Fruit fly (Drosophila melanogaster): ENCODE data around the gene Reps.

Reps gene

dm6 chr2L:11056791-11057332 lies 49.6 kb downstream of the Reps start:
- no peak for TF ChIP-seq CG14655 (GFP tag; optimal IDR thresholded peaks at IDR 0.05)
- no peak for TF ChIP-seq D1 (tag; optimal IDR thresholded peaks at IDR 0.05)

DNA sequence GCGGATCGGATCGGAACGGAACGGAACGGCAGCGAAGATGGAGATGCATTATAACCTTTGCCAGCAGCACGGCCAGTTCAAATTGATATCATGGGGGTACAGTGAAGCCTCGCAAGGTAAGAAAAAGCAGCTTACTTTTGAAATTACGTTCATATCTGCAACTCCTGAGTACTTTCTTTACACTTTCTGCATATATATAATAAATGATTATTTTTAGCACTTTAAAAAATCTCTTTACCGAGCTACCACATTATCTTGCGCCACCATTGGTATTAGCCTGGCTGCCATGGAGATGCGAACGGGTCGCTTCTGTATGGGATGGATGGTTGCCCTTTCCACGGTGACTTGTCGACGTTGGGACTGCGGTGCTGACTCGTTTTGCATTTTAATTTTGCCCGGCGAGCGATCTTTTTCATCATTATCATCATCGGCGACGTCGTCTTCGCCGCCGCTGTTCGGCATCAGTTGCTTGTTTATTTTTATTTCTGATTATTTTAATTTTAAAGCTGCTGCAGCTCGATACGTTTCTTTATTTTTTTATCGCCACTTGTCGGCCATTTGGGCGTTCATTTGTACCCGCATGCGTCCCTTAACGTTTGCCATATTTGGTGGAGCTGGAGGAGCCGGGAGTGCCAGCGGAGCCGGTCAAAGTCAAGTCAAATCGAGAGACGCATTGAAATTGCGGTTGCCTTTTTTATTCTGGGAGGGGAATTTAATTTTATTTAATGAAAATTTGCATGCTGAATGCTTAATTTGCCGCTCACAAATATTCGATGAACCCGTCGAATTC lies 53.2 kb downstream of the Reps start:
- TF ChIP-seq CG9948 (tag; optimal IDR thresholded peaks at IDR 0.05) (peak; percentile 84), CG15710 (tag; optimal IDR thresholded peaks at IDR 0.05) (peak; percentile 92), D1 (tag; optimal IDR thresholded peaks at IDR 0.05) (peak; percentile 25), CG32121 (GFP tag; IDR thresholded peaks at IDR 0.05) (no peak; the same call in 1 of the 2 replicates), fd96Ca (GFP tag; IDR thresholded peaks at IDR 0.05) (peak; percentile 84), Ets98B (GFP tag; IDR thresholded peaks at IDR 0.05) (peak; percentile 71), CG34367 (tag; optimal IDR thresholded peaks at IDR 0.05) (peak; percentile 77), CG10348 (GFP tag; IDR thresholded peaks at IDR 0.05) (no peak), CG12605 (GFP tag; IDR thresholded peaks at IDR 0.05) (0 out of 2 replicates have a peak, but pooled peaks have one; percentile 45), Pif1B (GFP tag; optimal IDR thresholded peaks at IDR 0.05) (peak; percentile 91), CG8301 (tag; optimal IDR thresholded peaks at IDR 0.05) (peak; percentile 62), EcR (GFP tag; optimal IDR thresholded peaks at IDR 0.05) (peak; percentile 85), CG8159 (tag; optimal IDR thresholded peaks at IDR 0.05) (peak; percentile 91), CG14655 (GFP tag; optimal IDR thresholded peaks at IDR 0.05) (peak; percentile 75), Snoo (tag; optimal IDR thresholded peaks at IDR 0.05) (peak; percentile 90), Pif1A (GFP tag; optimal IDR thresholded peaks at IDR 0.05) (peak; percentile 78), CG13204 (GFP tag; optimal IDR thresholded peaks at IDR 0.05) (peak; percentile 95), CG17806 (tag; optimal IDR thresholded peaks at IDR 0.05) (peak; percentile 84), gl (tag; optimal IDR thresholded peaks at IDR 0.05) (peak; percentile 69), rn (GFP tag; IDR thresholded peaks at IDR 0.05) (peak; percentile 78; the same call in 1 of the 2 replicates), CG4496 (GFP tag; IDR thresholded peaks at IDR 0.05) (peak; percentile 78)

DNA sequence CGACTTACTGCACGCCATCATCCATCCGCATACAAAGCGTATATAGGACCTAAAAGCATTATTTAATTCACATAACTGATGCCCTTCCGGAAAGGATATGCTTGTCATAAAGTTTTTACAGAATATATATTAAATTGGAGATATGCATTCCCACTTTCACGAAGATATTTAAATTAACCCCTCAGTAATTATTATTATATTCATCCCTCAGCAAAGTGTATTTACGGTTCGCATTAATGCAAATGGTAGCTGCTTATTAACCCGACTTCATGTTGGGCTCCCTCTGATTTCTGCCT lies 54.0 kb downstream of the Reps start:
- TF ChIP-seq CG34367 (tag; optimal IDR thresholded peaks at IDR 0.05) (peak; percentile 51), Snoo (tag; optimal IDR thresholded peaks at IDR 0.05) (no peak), CG10348 (GFP tag; IDR thresholded peaks at IDR 0.05) (no peak), CG8159 (tag; optimal IDR thresholded peaks at IDR 0.05) (peak; percentile 86), CG17806 (tag; optimal IDR thresholded peaks at IDR 0.05) (peak; percentile 82), CG8301 (tag; optimal IDR thresholded peaks at IDR 0.05) (peak; percentile 27), EcR (GFP tag; optimal IDR thresholded peaks at IDR 0.05) (no peak), CG15710 (tag; optimal IDR thresholded peaks at IDR 0.05) (peak; percentile 83), CG32121 (GFP tag; IDR thresholded peaks at IDR 0.05) (no peak), gl (tag; optimal IDR thresholded peaks at IDR 0.05) (peak; percentile 32), CG9948 (tag; optimal IDR thresholded peaks at IDR 0.05) (peak; percentile 80), fd96Ca (GFP tag; IDR thresholded peaks at IDR 0.05) (no peak), rn (GFP tag; IDR thresholded peaks at IDR 0.05) (no peak), CG4496 (GFP tag; IDR thresholded peaks at IDR 0.05) (peak; percentile 17; the same call in 1 of the 3 replicates), Pif1A (GFP tag; optimal IDR thresholded peaks at IDR 0.05) (peak; percentile 88), CG13204 (GFP tag; optimal IDR thresholded peaks at IDR 0.05) (no peak), CG12605 (GFP tag; IDR thresholded peaks at IDR 0.05) (no peak), D1 (tag; optimal IDR thresholded peaks at IDR 0.05) (peak; percentile 67), Pif1B (GFP tag; optimal IDR thresholded peaks at IDR 0.05) (no peak), Ets98B (GFP tag; IDR thresholded peaks at IDR 0.05) (no peak), CG14655 (GFP tag; optimal IDR thresholded peaks at IDR 0.05) (peak; percentile 53)

DNA sequence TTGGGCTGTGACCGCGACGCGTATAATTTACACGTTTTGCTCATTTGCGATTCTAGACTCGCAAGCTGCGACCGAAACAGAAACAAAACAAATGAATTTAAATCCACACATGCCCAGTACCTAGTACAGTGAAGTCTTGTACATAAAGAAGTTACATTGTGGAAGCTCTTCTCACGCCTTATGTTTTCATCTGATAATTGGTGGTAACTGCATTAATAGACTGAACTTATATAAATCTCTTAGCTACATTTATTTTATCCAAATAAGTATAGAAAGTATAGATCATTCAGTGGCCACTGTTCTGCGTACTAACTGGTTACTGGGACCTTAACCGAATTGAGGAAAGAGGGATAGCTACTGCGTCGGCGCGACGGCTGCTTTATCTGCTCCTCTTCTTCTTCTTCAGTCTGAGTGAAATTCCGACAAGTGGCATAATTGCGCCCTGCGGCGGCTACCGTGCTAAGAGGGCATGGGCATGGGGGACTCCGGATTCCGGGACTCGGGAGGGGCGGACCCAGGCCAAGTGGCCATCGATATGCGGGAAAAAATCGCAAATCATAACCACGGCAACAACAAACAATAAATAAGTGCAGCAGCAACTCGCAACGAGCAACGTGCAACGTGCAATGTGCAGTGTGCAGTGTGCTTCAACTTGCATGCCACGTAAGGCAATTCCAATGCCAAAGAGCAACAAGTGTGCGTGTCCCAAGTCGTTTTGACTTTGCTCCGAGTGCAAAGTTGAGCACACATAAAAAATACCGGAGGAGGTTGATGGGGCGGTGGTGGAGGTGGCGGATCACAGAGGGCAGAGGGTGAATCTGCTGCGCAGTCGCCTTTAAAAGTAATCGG lies 54.6 kb downstream of the Reps start:
- no peak for TF ChIP-seq CG12605 (GFP tag; IDR thresholded peaks at IDR 0.05)
- no peak for TF ChIP-seq CG32121 (GFP tag; IDR thresholded peaks at IDR 0.05)
- no peak for TF ChIP-seq Ets98B (GFP tag; IDR thresholded peaks at IDR 0.05)
- no peak for TF ChIP-seq rn (GFP tag; IDR thresholded peaks at IDR 0.05)
- TF ChIP-seq CG8301 (tag; optimal IDR thresholded peaks at IDR 0.05) = no peak
- peak; percentile 74 for TF ChIP-seq Pif1A (GFP tag; optimal IDR thresholded peaks at IDR 0.05)
- TF ChIP-seq Pif1B (GFP tag; optimal IDR thresholded peaks at IDR 0.05) = no peak
- no peak for TF ChIP-seq CG14655 (GFP tag; optimal IDR thresholded peaks at IDR 0.05)
- TF ChIP-seq CG4496 (GFP tag; IDR thresholded peaks at IDR 0.05) = 0 out of 3 replicates have a peak, but pooled peaks have one; percentile 11
- no peak for TF ChIP-seq fd96Ca (GFP tag; IDR thresholded peaks at IDR 0.05)
- TF ChIP-seq CG9948 (tag; optimal IDR thresholded peaks at IDR 0.05) = peak; percentile 15
- peak; percentile 13 for TF ChIP-seq CG34367 (tag; optimal IDR thresholded peaks at IDR 0.05)
- no peak for TF ChIP-seq CG13204 (GFP tag; optimal IDR thresholded peaks at IDR 0.05)
- no peak for TF ChIP-seq D1 (tag; optimal IDR thresholded peaks at IDR 0.05)
- peak; percentile 58 for TF ChIP-seq CG8159 (tag; optimal IDR thresholded peaks at IDR 0.05)
- TF ChIP-seq gl (tag; optimal IDR thresholded peaks at IDR 0.05) = no peak
- peak; percentile 54 for TF ChIP-seq CG15710 (tag; optimal IDR thresholded peaks at IDR 0.05)
- peak; percentile 29 for TF ChIP-seq CG17806 (tag; optimal IDR thresholded peaks at IDR 0.05)
- TF ChIP-seq CG10348 (GFP tag; IDR thresholded peaks at IDR 0.05) = no peak
- no peak for TF ChIP-seq Snoo (tag; optimal IDR thresholded peaks at IDR 0.05)
- TF ChIP-seq EcR (GFP tag; optimal IDR thresholded peaks at IDR 0.05) = peak; percentile 27

Measured in whole organism, pupa.